Fruit fly (Drosophila melanogaster): ENCODE data around the gene CG15239.

DNA sequence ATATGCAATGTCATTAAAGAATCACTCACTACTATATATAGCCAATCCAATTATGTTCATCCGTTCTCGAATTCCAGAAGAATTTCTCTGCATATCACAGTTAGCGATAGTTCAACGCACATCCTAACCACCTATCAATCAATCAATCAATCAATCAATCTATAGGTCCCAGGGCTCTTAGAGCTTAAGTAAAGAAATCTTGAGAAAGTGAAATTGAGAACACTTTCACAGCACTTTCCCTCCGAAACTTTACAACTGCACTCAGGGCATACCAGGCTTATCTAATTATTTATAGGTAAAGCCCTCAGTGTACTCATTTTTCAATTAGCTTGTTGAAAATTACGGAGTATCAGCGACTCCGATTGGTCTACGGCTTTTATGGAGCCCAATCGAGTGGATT is 9.5 kb upstream of the CG15239 start:
- TF ChIP-seq EcR (GFP tag; optimal IDR thresholded peaks at IDR 0.05), result no peak
- no peak for TF ChIP-seq CG15710 (tag; optimal IDR thresholded peaks at IDR 0.05)

Measured in whole organism, pupa.